Worm (Caenorhabditis elegans) whole organism, mixed stage, embryonic: ENCODE measurements around the gene nas-25.
A peak's percentile ranks its signal among the peaks of the same experiment; 100 is the strongest.

Experiments used
- M03D4.4 ChIP-seq: sonication (generic microtip); optimal IDR thresholded peaks from 2 replicates; lab custom pipeline; 2017; ENCODE audit warnings: mild to moderate bottlenecking, missing genetic modification characterization, missing compliant biosample characterization
- bed-3 ChIP-seq: fragments of 200-800 bp; sonication (Bioruptor generic); optimal IDR thresholded peaks from 3 replicates; lab custom pipeline; 2018; ENCODE audit warnings: mild to moderate bottlenecking, missing genetic modification characterization, moderate library complexity, missing compliant biosample characterization
- blmp-1 ChIP-seq: fragments of 150-350 bp; optimal IDR thresholded peaks from 2 replicates; lab custom pipeline; 2014; ENCODE audit warnings: missing biosample characterization, missing genetic modification characterization
- ceh-43 ChIP-seq: fragments of 200-800 bp; sonication (Bioruptor generic); optimal IDR thresholded peaks from 2 replicates; lab custom pipeline; 2018; ENCODE audit warnings: mild to moderate bottlenecking, missing genetic modification characterization, moderate library complexity, missing compliant biosample characterization
- ceh-83 ChIP-seq: fragments of 200-800 bp; sonication (Bioruptor generic); optimal IDR thresholded peaks from 2 replicates; lab custom pipeline; 2018; ENCODE audit warnings: mild to moderate bottlenecking, missing genetic modification characterization, missing compliant biosample characterization
- ces-1 ChIP-seq: fragments of 150-350 bp; optimal IDR thresholded peaks from 2 replicates; lab custom pipeline; 2014; ENCODE audit warnings: missing biosample characterization, missing genetic modification reagents, missing genetic modification characterization
- drap-1 ChIP-seq: fragments of 200-800 bp; sonication (Bioruptor generic); optimal IDR thresholded peaks from 3 replicates; lab custom pipeline; 2018; ENCODE audit warnings: mild to moderate bottlenecking, missing genetic modification characterization, missing compliant biosample characterization
- flh-1 ChIP-seq: fragments of 200-800 bp; sonication (Bioruptor generic); optimal IDR thresholded peaks from 2 replicates; lab custom pipeline; 2018; ENCODE audit warnings: mild to moderate bottlenecking, missing genetic modification characterization, moderate library complexity, missing compliant biosample characterization
- hlh-1 ChIP-seq: fragments of 150-350 bp; optimal IDR thresholded peaks from 2 replicates; lab custom pipeline; 2014; ENCODE audit warnings: missing biosample characterization, missing genetic modification reagents, missing genetic modification characterization
- lin-13 ChIP-seq: fragments of 150-350 bp; optimal IDR thresholded peaks from 2 replicates; lab custom pipeline; 2014; ENCODE audit warnings: missing biosample characterization, missing genetic modification characterization
- lin-32 ChIP-seq: fragments of 200-800 bp; sonication (Bioruptor generic); optimal IDR thresholded peaks from 2 replicates; lab custom pipeline; 2018; ENCODE audit warnings: mild to moderate bottlenecking, missing genetic modification characterization, missing compliant biosample characterization
- lsy-2 ChIP-seq: fragments of 150-350 bp; optimal IDR thresholded peaks from 2 replicates; lab custom pipeline; 2014; ENCODE audit warnings: missing biosample characterization, missing genetic modification characterization
- mab-5 ChIP-seq: fragments of 150-350 bp; optimal IDR thresholded peaks from 2 replicates; lab custom pipeline; 2014; ENCODE audit warnings: missing biosample characterization, missing genetic modification characterization
- mep-1 ChIP-seq: fragments of 150-350 bp; optimal IDR thresholded peaks from 2 replicates; lab custom pipeline; 2017; ENCODE audit warnings: missing biosample characterization, missing genetic modification reagents, missing genetic modification characterization, inconsistent platforms
- mls-2 ChIP-seq: sonication (generic microtip); optimal IDR thresholded peaks from 2 replicates; lab custom pipeline; 2016; ENCODE audit warnings: mild to moderate bottlenecking, missing genetic modification characterization, moderate library complexity, missing compliant biosample characterization
- nhr-12 ChIP-seq: fragments of 150-350 bp; optimal IDR thresholded peaks from 2 replicates; lab custom pipeline; 2014; ENCODE audit warnings: missing biosample characterization, missing genetic modification characterization
- nhr-2 ChIP-seq: fragments of 150-350 bp; optimal IDR thresholded peaks from 2 replicates; lab custom pipeline; 2014; ENCODE audit warnings: missing biosample characterization, missing genetic modification characterization
- nhr-237 ChIP-seq: fragments of 150-350 bp; optimal IDR thresholded peaks from 2 replicates; lab custom pipeline; 2014; ENCODE audit warnings: missing biosample characterization, missing genetic modification characterization
- nhr-28 ChIP-seq: fragments of 150-350 bp; optimal IDR thresholded peaks from 2 replicates; lab custom pipeline; 2014; ENCODE audit warnings: missing biosample characterization, missing genetic modification characterization
- nhr-76 ChIP-seq: sonication (generic microtip); optimal IDR thresholded peaks from 2 replicates; lab custom pipeline; 2017; ENCODE audit warnings: missing biosample characterization, missing genetic modification characterization
- pha-4 ChIP-seq: fragments of 150-350 bp; optimal IDR thresholded peaks from 2 replicates; lab custom pipeline; 2018; ENCODE audit warnings: missing biosample characterization, missing genetic modification reagents, missing genetic modification characterization
- sem-2 ChIP-seq: fragments of 200-800 bp; sonication (Bioruptor generic); optimal IDR thresholded peaks from 2 replicates; lab custom pipeline; 2018; ENCODE audit warnings: mild to moderate bottlenecking, missing genetic modification characterization, missing compliant biosample characterization
- snpc-4 ChIP-seq: fragments of 150-350 bp; optimal IDR thresholded peaks from 2 replicates; lab custom pipeline; 2014; ENCODE audit warnings: missing biosample characterization, missing genetic modification characterization
- sptf-1 ChIP-seq: sonication (generic microtip); optimal IDR thresholded peaks from 2 replicates; lab custom pipeline; 2017; ENCODE audit warnings: mild to moderate bottlenecking, missing genetic modification characterization, moderate library complexity, missing compliant biosample characterization
- unc-120 ChIP-seq: sonication (generic microtip); optimal IDR thresholded peaks from 2 replicates; lab custom pipeline; 2017; ENCODE audit warnings: missing genetic modification characterization, missing compliant biosample characterization; ENCODE audit not compliant: poor library complexity, severe bottlenecking
- unc-39 ChIP-seq: fragments of 150-350 bp; optimal IDR thresholded peaks from 2 replicates; lab custom pipeline; 2014; ENCODE audit warnings: missing biosample characterization, missing genetic modification characterization
- unc-62 ChIP-seq: fragments of 150-350 bp; optimal IDR thresholded peaks from 2 replicates; lab custom pipeline; 2014; ENCODE audit warnings: missing biosample characterization, missing genetic modification reagents, missing genetic modification characterization
- ztf-11 ChIP-seq: fragments of 150-350 bp; optimal IDR thresholded peaks from 2 replicates; lab custom pipeline; 2014; ENCODE audit warnings: missing biosample characterization, missing genetic modification characterization

Gene nas-25

DNA sequence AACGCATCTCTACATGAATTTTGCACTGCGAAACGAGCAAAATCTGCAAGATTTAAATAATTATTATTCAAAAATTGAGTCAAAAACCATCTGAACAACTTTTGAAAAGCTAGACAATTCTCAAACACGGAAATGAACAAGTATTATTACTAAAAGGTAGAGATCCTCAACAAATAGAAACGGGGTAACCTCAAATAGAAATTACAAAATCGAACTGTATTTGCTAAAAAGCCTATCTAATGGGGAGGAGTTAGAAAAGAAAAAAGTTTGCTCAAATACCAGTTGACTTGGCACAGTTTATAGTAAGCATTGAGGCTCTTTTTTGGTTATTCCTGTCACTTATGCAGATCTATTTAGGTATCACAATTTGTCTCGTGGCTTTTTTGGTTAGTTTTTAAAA is at the start of gene nas-25:
Gene nas-25 (plus strand): TSS at position 301 of the 400 bp plus-strand sequence.
- TF ChIP-seq mep-1 (tag; lab: Kevin White, UChicago) (no peak), lsy-2 (tag; lab: Kevin White, UChicago) (no peak), bed-3 (GFP tag; lab: Kevin White, UChicago) (no peak), ztf-11 (tag; lab: Kevin White, UChicago) (no peak), lin-32 (GFP tag; lab: Kevin White, UChicago) (no peak), flh-1 (no peak), snpc-4 (tag; lab: Kevin White, UChicago) (no peak), nhr-28 (tag; lab: Kevin White, UChicago) (no peak), nhr-12 (tag; lab: Kevin White, UChicago) (no peak), pha-4 (tag; lab: Kevin White, UChicago) (no peak), lin-13 (no peak), blmp-1 (tag; lab: Kevin White, UChicago) (no peak)

DNA sequence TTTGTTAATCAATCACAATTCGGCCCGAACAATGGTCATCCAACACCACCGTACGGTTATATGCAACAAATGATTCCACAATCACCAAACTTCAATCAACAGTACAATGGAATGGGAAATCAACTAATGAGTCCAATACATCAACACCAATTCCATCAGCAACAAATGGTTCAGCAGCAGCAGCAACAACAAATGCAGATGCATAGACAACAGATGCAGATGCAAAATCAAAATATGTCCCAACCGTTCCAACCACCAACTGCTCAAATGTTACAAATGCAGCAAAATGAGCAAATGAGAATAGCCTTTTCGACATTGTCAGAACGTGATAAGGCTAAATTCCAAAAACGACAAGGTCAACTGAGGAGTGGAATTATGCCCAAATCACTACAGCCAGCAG is 49.4 kb upstream of the nas-25 start:
- TF ChIP-seq unc-62 (GFP tag; lab: Kevin White, UChicago) (no peak), mab-5 (tag; lab: Kevin White, UChicago) (no peak), mep-1 (tag; lab: Kevin White, UChicago) (no peak), unc-120 (tag; lab: Kevin White, UChicago) (no peak), ceh-43 (GFP tag; lab: Kevin White, UChicago) (no peak), ztf-11 (tag; lab: Kevin White, UChicago) (no peak), lin-32 (GFP tag; lab: Kevin White, UChicago) (no peak), bed-3 (GFP tag; lab: Kevin White, UChicago) (no peak), nhr-237 (tag; lab: Kevin White, UChicago) (no peak), unc-39 (tag; lab: Kevin White, UChicago) (no peak), hlh-1 (tag; lab: Kevin White, UChicago) (no peak), sem-2 (GFP tag; lab: Kevin White, UChicago) (no peak), ceh-83 (GFP tag; lab: Kevin White, UChicago) (no peak), sptf-1 (tag; lab: Kevin White, UChicago) (no peak), lin-13 (no peak), mls-2 (no peak)

DNA sequence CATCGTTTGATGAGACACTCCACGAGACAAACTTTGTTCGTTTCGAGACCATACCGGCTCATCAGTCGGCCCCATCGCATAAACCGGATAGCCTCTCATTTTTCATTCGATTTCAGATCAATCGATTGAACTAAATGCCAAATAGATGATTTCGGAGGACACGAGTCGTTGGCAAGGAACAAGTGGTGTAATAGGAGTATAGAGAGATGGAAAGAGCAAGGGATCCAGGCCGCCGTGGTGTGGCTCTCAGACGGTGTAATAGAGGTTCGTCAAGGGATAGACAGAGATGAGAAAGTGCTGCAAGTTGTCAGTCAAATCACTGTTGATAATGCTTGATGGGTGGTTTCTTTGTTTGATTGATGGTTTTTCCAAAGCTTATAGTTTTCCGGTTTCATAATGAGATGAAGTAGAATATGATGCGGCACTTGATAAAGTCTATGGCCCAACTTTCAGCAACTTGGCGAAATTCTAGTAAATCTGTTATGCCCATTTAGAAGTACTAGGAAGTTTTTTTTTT is 42.4 kb upstream of the nas-25 start, which contains the start of gene sgn-1:
Gene sgn-1 (minus strand): TSS at position 220 of the 517 bp plus-strand sequence.
- TF ChIP-seq ztf-11 (tag; lab: Kevin White, UChicago) (no peak), drap-1 (GFP tag; lab: Kevin White, UChicago) (no peak), hlh-1 (tag; lab: Kevin White, UChicago) (peak; percentile 71), nhr-12 (tag; lab: Kevin White, UChicago) (no peak), nhr-28 (tag; lab: Kevin White, UChicago) (no peak), unc-62 (GFP tag; lab: Kevin White, UChicago) (peak; percentile 96), ceh-83 (GFP tag; lab: Kevin White, UChicago) (no peak), nhr-2 (no peak), unc-120 (tag; lab: Kevin White, UChicago) (peak; percentile 64), lin-32 (GFP tag; lab: Kevin White, UChicago) (no peak)

DNA sequence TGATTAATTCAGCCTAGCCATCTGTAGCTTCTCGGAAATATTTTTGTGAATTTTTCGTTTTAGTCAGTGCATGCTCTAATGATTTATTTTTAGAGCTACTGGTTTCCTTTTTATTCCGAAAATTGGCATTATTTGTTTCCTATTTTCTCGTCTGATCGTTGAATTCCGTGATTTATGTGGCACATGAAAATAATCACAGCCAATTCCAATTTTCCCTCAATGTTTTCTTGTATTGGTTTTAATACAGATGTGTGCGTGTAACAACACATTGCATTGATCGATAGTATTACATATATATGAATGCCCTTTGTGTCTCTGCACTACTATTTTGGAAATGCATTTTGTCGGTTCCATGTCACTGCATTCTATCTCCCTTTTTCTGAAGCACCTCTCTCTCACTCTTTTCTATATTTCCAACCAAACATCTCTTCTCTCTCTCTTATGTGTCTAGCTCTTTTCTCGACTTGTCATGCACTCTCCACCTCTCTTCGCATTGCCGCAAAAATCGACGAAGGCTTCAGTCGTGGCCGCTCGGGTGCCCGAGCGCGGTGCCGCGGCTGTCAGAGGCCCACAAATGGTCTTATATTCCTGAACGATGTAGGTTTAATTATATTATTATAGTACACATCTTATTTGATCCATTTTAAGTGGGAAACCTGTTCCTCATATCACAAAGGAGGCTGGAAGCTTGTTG is 41.5 kb upstream of the nas-25 start:
- TF ChIP-seq ces-1 (GFP tag; lab: Kevin White, UChicago) (peak; percentile 9), ceh-43 (GFP tag; lab: Kevin White, UChicago) (no peak), bed-3 (GFP tag; lab: Kevin White, UChicago) (no peak), unc-120 (tag; lab: Kevin White, UChicago) (peak; percentile 60), M03D4.4 (no peak), snpc-4 (tag; lab: Kevin White, UChicago) (no peak), blmp-1 (tag; lab: Kevin White, UChicago) (no peak), nhr-76 (tag; lab: Kevin White, UChicago) (no peak), unc-39 (tag; lab: Kevin White, UChicago) (no peak), mep-1 (tag; lab: Kevin White, UChicago) (no peak), mab-5 (tag; lab: Kevin White, UChicago) (no peak), unc-62 (GFP tag; lab: Kevin White, UChicago) (peak; percentile 2), sem-2 (GFP tag; lab: Kevin White, UChicago) (no peak)
